Fruit fly (Drosophila melanogaster): Measurements from ENCODE around the gene CstF50.
A peak's percentile ranks its signal among the peaks of the same experiment; 100 is the strongest.

Gene CstF50

dm6 chr3R:31686692-31687351 is 49.9 kb downstream of the CstF50 start:
- TF ChIP-seq CG17801 (GFP tag; optimal IDR thresholded peaks at IDR 0.05; ENCODE audit: partially characterized antibody), result peak; percentile 32
